Fruit fly (Drosophila melanogaster) whole organism, embryonic: ENCODE measurements around the gene CG12301.
A peak's percentile ranks its signal among the peaks of the same experiment; 100 is the strongest.

Source experiments
- CG10654 ChIP-seq: fragments of 200-800 bp; sonication (Bioruptor generic); optimal IDR thresholded peaks from 2 replicates; lab custom pipeline; 2016; ENCODE audit warnings: missing biosample characterization, missing genetic modification characterization
- CG11504 ChIP-seq: fragments of 200-800 bp; sonication (Bioruptor generic); optimal IDR thresholded peaks from 3 replicates; lab custom pipeline; 2019; ENCODE audit warnings: missing biosample characterization, mild to moderate bottlenecking, missing genetic modification characterization, moderate library complexity
- CG11723 ChIP-seq: fragments of 200-800 bp; sonication (Bioruptor generic); optimal IDR thresholded peaks from 2 replicates; lab custom pipeline; 2017; ENCODE audit warnings: missing biosample characterization, mild to moderate bottlenecking, missing genetic modification characterization
- CG14667 ChIP-seq: fragments of 200-800 bp; sonication (Bioruptor generic); IDR thresholded peaks from 2 replicates; pipeline ENCODE4 v1.3.6; 2022; ENCODE audit warnings: missing biosample characterization, missing genetic modification characterization
- CG16863 ChIP-seq: fragments of 200-800 bp; sonication (Bioruptor generic); optimal IDR thresholded peaks from 3 replicates; lab custom pipeline; 2016; ENCODE audit warnings: missing biosample characterization, missing genetic modification characterization
- CG2889 ChIP-seq: fragments of 200-800 bp; sonication (Bioruptor generic); IDR thresholded peaks from 3 replicates; pipeline ENCODE4 v1.3.6; 2022; ENCODE audit warnings: missing biosample characterization, missing genetic modification characterization
- CG32767 ChIP-seq: fragments of 200-800 bp; sonication (Bioruptor generic); IDR thresholded peaks from 2 replicates; pipeline ENCODE4 v1.3.6; 2022; ENCODE audit warnings: missing biosample characterization, missing genetic modification characterization
- CG3407 ChIP-seq: fragments of 200-800 bp; sonication (Bioruptor generic); optimal IDR thresholded peaks from 2 replicates; lab custom pipeline; 2018; ENCODE audit warnings: missing biosample characterization, mild to moderate bottlenecking, missing genetic modification characterization
- CG34376 ChIP-seq: fragments of 200-800 bp; sonication (Bioruptor generic); optimal IDR thresholded peaks from 2 replicates; lab custom pipeline; 2018; ENCODE audit warnings: missing biosample characterization, mild to moderate bottlenecking, missing genetic modification characterization
- CG43689 ChIP-seq: fragments of 200-800 bp; sonication (Bioruptor generic); IDR thresholded peaks from 2 replicates; pipeline ENCODE4 v1.3.6; 2022; ENCODE audit warnings: missing biosample characterization, missing genetic modification characterization
- CG4424 ChIP-seq: fragments of 200-800 bp; sonication (Bioruptor generic); optimal IDR thresholded peaks from 3 replicates; lab custom pipeline; 2016; ENCODE audit warnings: missing biosample characterization, missing genetic modification characterization
- CG6689 ChIP-seq: fragments of 200-800 bp; sonication (Bioruptor generic); IDR thresholded peaks from 2 replicates; pipeline ENCODE4 v1.3.6; 2022; ENCODE audit warnings: missing biosample characterization, missing genetic modification characterization
- CG6813 ChIP-seq: fragments of 200-800 bp; sonication (Bioruptor generic); optimal IDR thresholded peaks from 2 replicates; lab custom pipeline; 2017; ENCODE audit warnings: missing biosample characterization, missing genetic modification characterization, mild to moderate bottlenecking, moderate library complexity, missing genetic modification reagents
- CG8290 ChIP-seq, 3 experiments: fragments of 200-800 bp; sonication (Bioruptor generic); optimal IDR thresholded peaks; 2 replicates each; lab custom pipeline; 2016 to 2019; ENCODE audit warnings: missing biosample characterization in 3 of 3, missing genetic modification characterization in 3 of 3, mild to moderate bottlenecking in 2 of 3, moderate library complexity in 1 of 3
- CG8478 ChIP-seq: fragments of >200 bp; optimal IDR thresholded peaks from 2 replicates; lab custom pipeline; 2018
- CG8765 ChIP-seq: fragments of 200-800 bp; sonication (Bioruptor generic); IDR thresholded peaks from 2 replicates; pipeline ENCODE4 v1.3.6; 2022; ENCODE audit warnings: missing biosample characterization, missing genetic modification characterization
- CG9727 ChIP-seq: fragments of 200-800 bp; sonication (Bioruptor generic); optimal IDR thresholded peaks from 3 replicates; lab custom pipeline; 2017; ENCODE audit warnings: missing biosample characterization, mild to moderate bottlenecking, missing genetic modification characterization
- D ChIP-seq, 2 experiments: fragments of 200-800 bp in 1 of 2; fragments of >200 bp in 1 of 2; sonication (Bioruptor generic) in 1 of 2; optimal IDR thresholded peaks; 2 replicates in 1 of 2; 3 replicates in 1 of 2; lab custom pipeline; 2017; ENCODE audit warnings: mild to moderate bottlenecking in 1 of 2, missing biosample characterization in 1 of 2, missing genetic modification characterization in 1 of 2, missing genetic modification reagents in 1 of 2
- Doc3 ChIP-seq: fragments of 200-800 bp; sonication (Bioruptor generic); IDR thresholded peaks from 3 replicates; pipeline ENCODE4 v1.3.6; 2022; ENCODE audit warnings: missing biosample characterization, missing genetic modification characterization; ENCODE audit not compliant: partially characterized antibody
- Fer3 ChIP-seq: fragments of 200-800 bp; sonication (Bioruptor generic); optimal IDR thresholded peaks from 2 replicates; lab custom pipeline; 2018; ENCODE audit warnings: missing biosample characterization, mild to moderate bottlenecking, missing genetic modification characterization, moderate library complexity
- MTF-1 ChIP-seq: fragments of 200-800 bp; sonication (Bioruptor generic); optimal IDR thresholded peaks from 2 replicates; lab custom pipeline; 2018; ENCODE audit warnings: missing biosample characterization, mild to moderate bottlenecking, missing genetic modification characterization, borderline replicate concordance
- NfI ChIP-seq: fragments of 200-800 bp; sonication (Bioruptor generic); optimal IDR thresholded peaks from 3 replicates; lab custom pipeline; 2018; ENCODE audit warnings: missing biosample characterization, mild to moderate bottlenecking, missing genetic modification characterization, moderate library complexity
- Trl ChIP-seq, 3 experiments: fragments of >200 bp in 2 of 3; fragments of 200-800 bp in 1 of 3; sonication (Bioruptor generic) in 1 of 3; optimal IDR thresholded peaks; 2 replicates in 1 of 3; 3 replicates in 2 of 3; lab custom pipeline; 2016 to 2017; ENCODE audit warnings: missing biosample characterization in 1 of 3, missing genetic modification characterization in 1 of 3
- Vsx1 ChIP-seq: fragments of 200-800 bp; sonication (Bioruptor generic); optimal IDR thresholded peaks from 2 replicates; lab custom pipeline; 2017; ENCODE audit warnings: missing biosample characterization, mild to moderate bottlenecking, missing genetic modification characterization, missing genetic modification reagents
- ac ChIP-seq: fragments of 200-800 bp; sonication (Bioruptor generic); optimal IDR thresholded peaks from 3 replicates; lab custom pipeline; 2017; ENCODE audit warnings: missing biosample characterization, mild to moderate bottlenecking, missing genetic modification characterization
- aop ChIP-seq: fragments of 200-800 bp; sonication (Bioruptor generic); IDR thresholded peaks from 2 replicates; pipeline ENCODE4 v1.3.6; 2022; ENCODE audit warnings: missing biosample characterization, missing genetic modification characterization
- croc ChIP-seq: fragments of 200-800 bp; sonication (Bioruptor generic); conservative IDR thresholded peaks from 3 replicates; pipeline ENCODE4 v1.3.6; 2022; ENCODE audit warnings: missing biosample characterization, missing genetic modification characterization
- gcm2 ChIP-seq: fragments of 200-800 bp; sonication (Bioruptor generic); optimal IDR thresholded peaks from 2 replicates; lab custom pipeline; 2016; ENCODE audit warnings: missing biosample characterization, missing genetic modification characterization
- gem ChIP-seq: fragments of 200-800 bp; sonication (Bioruptor generic); optimal IDR thresholded peaks from 2 replicates; lab custom pipeline; 2019; ENCODE audit warnings: missing biosample characterization, mild to moderate bottlenecking, missing genetic modification characterization, moderate library complexity
- mld ChIP-seq: fragments of 200-800 bp; sonication (Bioruptor generic); IDR thresholded peaks from 3 replicates; pipeline ENCODE4 v1.3.6; 2022; ENCODE audit warnings: missing biosample characterization, missing genetic modification characterization; ENCODE audit not compliant: partially characterized antibody
- p53 ChIP-seq: fragments of 200-800 bp; sonication (Bioruptor generic); optimal IDR thresholded peaks from 2 replicates; lab custom pipeline; 2016; ENCODE audit warnings: missing biosample characterization, missing genetic modification characterization
- pan ChIP-seq, 4 experiments: fragments of >200 bp in 3 of 4; fragments of 200-800 bp in 1 of 4; sonication (Bioruptor generic) in 1 of 4; optimal IDR thresholded peaks in 3 of 4; IDR thresholded peaks in 1 of 4; 2 replicates each; pipeline versions ENCODE4 v1.3.6 to Lab custom; 2017 to 2022; ENCODE audit warnings: missing biosample characterization in 2 of 4, missing genetic modification characterization in 2 of 4, mixed read lengths in 1 of 4
- phol ChIP-seq: fragments of 200-800 bp; sonication (Bioruptor generic); optimal IDR thresholded peaks from 3 replicates; lab custom pipeline; 2018; ENCODE audit warnings: missing biosample characterization, mild to moderate bottlenecking, missing genetic modification characterization, moderate library complexity
- psq ChIP-seq: fragments of 200-800 bp; sonication (Bioruptor generic); optimal IDR thresholded peaks from 2 replicates; lab custom pipeline; 2017; ENCODE audit warnings: missing biosample characterization, missing genetic modification characterization
- ranshi ChIP-seq: fragments of 200-800 bp; sonication (Bioruptor generic); IDR thresholded peaks from 2 replicates; pipeline ENCODE4 v1.3.6; 2022; ENCODE audit warnings: missing biosample characterization, missing genetic modification characterization
- row ChIP-seq: fragments of 200-800 bp; sonication (Bioruptor generic); IDR thresholded peaks from 3 replicates; pipeline ENCODE4 v1.3.6; 2022; ENCODE audit warnings: missing biosample characterization, missing genetic modification characterization
- salm ChIP-seq: fragments of 200-800 bp; sonication (Bioruptor generic); optimal IDR thresholded peaks from 2 replicates; lab custom pipeline; 2018; ENCODE audit warnings: missing biosample characterization, mild to moderate bottlenecking, missing genetic modification characterization
- scrt ChIP-seq: fragments of 200-800 bp; sonication (Bioruptor generic); optimal IDR thresholded peaks from 2 replicates; lab custom pipeline; 2018; ENCODE audit warnings: missing biosample characterization, mild to moderate bottlenecking, missing genetic modification characterization, moderate library complexity
- sim ChIP-seq: fragments of 200-800 bp; sonication (Bioruptor generic); IDR thresholded peaks from 2 replicates; pipeline ENCODE4 v1.3.6; 2022; ENCODE audit warnings: missing biosample characterization, missing genetic modification characterization
- slou ChIP-seq: fragments of 200-800 bp; sonication (Bioruptor generic); optimal IDR thresholded peaks from 3 replicates; lab custom pipeline; 2016; ENCODE audit warnings: missing biosample characterization, missing genetic modification characterization
- slp2 ChIP-seq: fragments of 200-800 bp; sonication (Bioruptor generic); optimal IDR thresholded peaks from 2 replicates; lab custom pipeline; 2016; ENCODE audit warnings: missing biosample characterization, missing genetic modification characterization
- tgo ChIP-seq: fragments of 200-800 bp; sonication (Bioruptor generic); IDR thresholded peaks from 3 replicates; pipeline ENCODE4 v1.3.6; 2022; ENCODE audit warnings: missing biosample characterization, missing genetic modification characterization
- vfl ChIP-seq: fragments of 200-800 bp; sonication (Bioruptor generic); optimal IDR thresholded peaks from 2 replicates; lab custom pipeline; 2016; ENCODE audit warnings: missing biosample characterization, missing genetic modification characterization
- zen ChIP-seq: fragments of 200-800 bp; sonication (Bioruptor generic); optimal IDR thresholded peaks from 3 replicates; lab custom pipeline; 2018; ENCODE audit warnings: missing biosample characterization, mild to moderate bottlenecking, missing genetic modification characterization, moderate library complexity

Gene CG12301

DNA sequence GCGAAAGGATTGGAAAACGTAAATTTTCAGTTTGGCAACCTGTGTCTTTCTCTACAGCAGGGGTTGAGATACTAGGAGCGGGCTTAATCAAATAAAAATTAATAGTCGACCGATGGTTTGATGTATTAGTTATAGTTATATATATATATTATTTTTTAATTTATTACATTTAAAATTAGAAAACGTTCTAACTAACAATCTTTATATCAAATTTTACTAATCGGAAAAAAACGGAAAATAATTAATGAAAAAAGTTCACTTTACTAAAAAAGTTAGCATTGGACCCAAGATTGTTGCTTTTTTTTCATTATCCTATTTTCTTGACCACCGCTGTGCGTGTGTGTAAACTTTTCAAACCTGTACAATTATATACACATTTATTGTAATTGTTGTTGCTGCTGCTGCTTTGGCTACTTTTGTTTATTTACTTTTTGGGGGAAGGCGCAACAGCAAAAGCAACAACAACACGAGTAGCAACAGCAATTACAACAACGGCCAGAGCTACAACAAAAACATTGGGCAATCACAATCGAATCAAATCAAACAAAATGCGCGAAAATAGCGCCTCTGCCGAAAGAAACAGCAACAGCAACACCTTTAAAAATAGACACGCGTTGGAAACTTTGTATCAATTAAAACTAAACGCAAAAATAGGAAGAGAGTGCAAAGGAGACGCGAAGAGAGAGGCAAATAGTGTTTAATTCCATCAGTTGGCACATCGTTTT, 12.1 kb downstream of the CG12301 start (continued):
- TF ChIP-seq pan (optimal IDR thresholded peaks at IDR 0.05; lab: Kevin White, UChicago) = no peak
- peak in 1 of 2 experiments; percentile 72 for TF ChIP-seq pan (GFP tag; optimal IDR thresholded peaks at IDR 0.05 in 1 of 2, IDR thresholded peaks at IDR 0.05 in 1 of 2)
- TF ChIP-seq CG4424 (GFP tag; lab: Kevin White, UChicago) = peak; percentile 20
- TF ChIP-seq slou (GFP tag; lab: Kevin White, UChicago) = no peak
- no peak for TF ChIP-seq croc (GFP tag; lab: Robert Waterston, UW)
- TF ChIP-seq Vsx1 (GFP tag; lab: Kevin White, UChicago) = peak; percentile 34
- no peak for TF ChIP-seq CG43689 (GFP tag; lab: Robert Waterston, UW)
- peak; percentile 40 for TF ChIP-seq CG6813 (GFP tag; lab: Kevin White, UChicago)
- TF ChIP-seq Doc3 = no peak
- peak; percentile 53; the same call in 2 of the 3 replicates for TF ChIP-seq tgo (GFP tag; lab: Robert Waterston, UW)
- TF ChIP-seq CG3407 = peak; percentile 18
- no peak for TF ChIP-seq CG8765
- TF ChIP-seq CG8290 (GFP tag; optimal IDR thresholded peaks at IDR 0.05; lab: Kevin White, UChicago) = no peak
- TF ChIP-seq CG8290 (tag; optimal IDR thresholded peaks at IDR 0.05; lab: Kevin White, UChicago) = no peak
- peak; percentile 60 for TF ChIP-seq phol (tag; lab: Kevin White, UChicago)
- no peak for TF ChIP-seq zen
- 0 out of 3 replicates have a peak, but pooled peaks have one; percentile 18 for TF ChIP-seq CG2889
- TF ChIP-seq CG16863 (GFP tag; lab: Kevin White, UChicago) = peak; percentile 1
- no peak for TF ChIP-seq sim (GFP tag; lab: Robert Waterston, UW)
- TF ChIP-seq gem (tag; lab: Kevin White, UChicago) = peak; percentile 85
- TF ChIP-seq mld (GFP tag; lab: Robert Waterston, UW) = no peak
- TF ChIP-seq CG14667 (GFP tag; lab: Robert Waterston, UW) = no peak
- peak; percentile 64 for TF ChIP-seq Fer3
- TF ChIP-seq row (GFP tag; lab: Robert Waterston, UW) = peak; percentile 58
- TF ChIP-seq gcm2 = no peak
- no peak for TF ChIP-seq MTF-1 (GFP tag; lab: Kevin White, UChicago)
- TF ChIP-seq CG34376 (GFP tag; lab: Kevin White, UChicago) = no peak

- TF ChIP-seq ac (GFP tag; lab: Kevin White, UChicago) (peak; percentile 17), CG6689 (GFP tag; lab: Robert Waterston, UW) (no peak), Trl (optimal IDR thresholded peaks at IDR 0.05; lab: Kevin White, UChicago) (peak; percentile 13 to 39), Trl (GFP tag; optimal IDR thresholded peaks at IDR 0.05; lab: Kevin White, UChicago) (no peak), CG10654 (GFP tag; lab: Kevin White, UChicago) (no peak), CG11504 (tag; lab: Kevin White, UChicago) (peak; percentile 48), NfI (GFP tag; lab: Kevin White, UChicago) (no peak), aop (no peak), ranshi (no peak), D (optimal IDR thresholded peaks at IDR 0.05; lab: Kevin White, UChicago) (peak; percentile 80), D (GFP tag; optimal IDR thresholded peaks at IDR 0.05; lab: Kevin White, UChicago) (no peak), CG11723 (no peak), CG8478 (lab: Kevin White, UChicago) (no peak), psq (GFP tag; lab: Kevin White, UChicago) (no peak), vfl (GFP tag; lab: Kevin White, UChicago) (no peak), CG9727 (GFP tag; lab: Kevin White, UChicago) (no peak), CG32767 (GFP tag; lab: Robert Waterston, UW) (no peak), p53 (GFP tag; lab: Kevin White, UChicago) (no peak), slp2 (no peak), scrt (GFP tag; lab: Kevin White, UChicago) (peak; percentile 100), salm (tag; lab: Kevin White, UChicago) (no peak)
Measured at dm6 chr3L:15593399-15593798, 12.8 kb downstream of the CG12301 start.
